Worm (Caenorhabditis elegans): Measurements from ENCODE around the gene clec-136.

clec-136 gene

ce11 chrII:4626606-4627005 lies 10.3 kb upstream of the clec-136 start, which contains the start of gene F35D11.1:
F35D11.1 (plus strand) TSS chrII:4626906.
- no peak for TF ChIP-seq unc-62 (GFP tag; optimal IDR thresholded peaks at IDR 0.05)
- no peak for TF ChIP-seq cnd-1 (tag; optimal IDR thresholded peaks at IDR 0.05)

- TF ChIP-seq ceh-39 (tag; optimal IDR thresholded peaks at IDR 0.05) (no peak), lsy-2 (tag; optimal IDR thresholded peaks at IDR 0.05) (no peak), nhr-28 (tag; optimal IDR thresholded peaks at IDR 0.05) (no peak), tbx-8 (GFP tag; optimal IDR thresholded peaks at IDR 0.05) (no peak), ztf-11 (tag; optimal IDR thresholded peaks at IDR 0.05) (no peak), unc-120 (tag; optimal IDR thresholded peaks at IDR 0.05; ENCODE audit: poor library complexity, severe bottlenecking) (no peak), drap-1 (GFP tag; optimal IDR thresholded peaks at IDR 0.05) (no peak), lin-13 (tag; optimal IDR thresholded peaks at IDR 0.05) (no peak), bed-3 (GFP tag; optimal IDR thresholded peaks at IDR 0.05) (no peak), ham-2 (GFP tag; optimal IDR thresholded peaks at IDR 0.05) (no peak), M03D4.4 (tag; optimal IDR thresholded peaks at IDR 0.05) (no peak), zip-8 (tag; optimal IDR thresholded peaks at IDR 0.05) (no peak), ces-1 (GFP tag; optimal IDR thresholded peaks at IDR 0.05) (no peak), hlh-1 (tag; optimal IDR thresholded peaks at IDR 0.05) (no peak), unc-39 (tag; optimal IDR thresholded peaks at IDR 0.05) (no peak)
Measured at ce11 chrII:4621650-4622049, 5.3 kb upstream of the clec-136 start, which contains the start of gene clec-139. clec-139 (minus strand) TSS chrII:4621750.

- no peak for TF ChIP-seq ham-2 (GFP tag; optimal IDR thresholded peaks at IDR 0.05)
Measured at ce11 chrII:4619700-4620099, 3.4 kb upstream of the clec-136 start, which contains the start of gene clec-138. clec-138 (minus strand) TSS chrII:4619800.

ce11 chrII:4617990-4618389 lies 1.6 kb upstream of the clec-136 start, which contains the start of gene clec-137:
clec-137 (minus strand) TSS chrII:4618090.
- TF ChIP-seq unc-39 (tag; optimal IDR thresholded peaks at IDR 0.05) (no peak), M03D4.4 (tag; optimal IDR thresholded peaks at IDR 0.05) (no peak), snpc-4 (tag; optimal IDR thresholded peaks at IDR 0.05) (no peak), ceh-39 (tag; optimal IDR thresholded peaks at IDR 0.05) (no peak)

- TF ChIP-seq snpc-4 (tag; optimal IDR thresholded peaks at IDR 0.05) (no peak), drap-1 (GFP tag; optimal IDR thresholded peaks at IDR 0.05) (no peak), unc-39 (tag; optimal IDR thresholded peaks at IDR 0.05) (no peak), cnd-1 (tag; optimal IDR thresholded peaks at IDR 0.05) (no peak)
Measured at ce11 chrII:4612694-4613093, 3.6 kb downstream of the clec-136 start, which contains the start of gene pqn-35. pqn-35 (plus strand) TSS chrII:4612994.

ce11 chrII:4608073-4608472 lies 8.3 kb downstream of the clec-136 start, which contains the start of gene F35D11.3:
F35D11.3 (plus strand) TSS chrII:4608372.
- TF ChIP-seq bed-3 (GFP tag; optimal IDR thresholded peaks at IDR 0.05): no peak
- TF ChIP-seq ces-1 (GFP tag; optimal IDR thresholded peaks at IDR 0.05): no peak
- TF ChIP-seq tbx-8 (GFP tag; optimal IDR thresholded peaks at IDR 0.05): no peak
- TF ChIP-seq flh-1 (GFP tag; optimal IDR thresholded peaks at IDR 0.05): no peak
- TF ChIP-seq blmp-1 (tag; optimal IDR thresholded peaks at IDR 0.05): no peak

- TF ChIP-seq nhr-12 (tag; optimal IDR thresholded peaks at IDR 0.05): no peak
- peak; percentile 35 for TF ChIP-seq ces-1 (GFP tag; optimal IDR thresholded peaks at IDR 0.05)
Measured at ce11 chrII:4606687-4607297, 9.6 kb downstream of the clec-136 start.

- no peak for TF ChIP-seq ztf-11 (tag; optimal IDR thresholded peaks at IDR 0.05)
- no peak for TF ChIP-seq snpc-4 (tag; optimal IDR thresholded peaks at IDR 0.05)
- no peak for TF ChIP-seq ces-1 (GFP tag; optimal IDR thresholded peaks at IDR 0.05)
- no peak for TF ChIP-seq nhr-12 (tag; optimal IDR thresholded peaks at IDR 0.05)
- TF ChIP-seq cnd-1 (tag; optimal IDR thresholded peaks at IDR 0.05): no peak
- TF ChIP-seq ceh-43 (GFP tag; optimal IDR thresholded peaks at IDR 0.05): no peak
- TF ChIP-seq sem-2 (GFP tag; optimal IDR thresholded peaks at IDR 0.05): no peak
- TF ChIP-seq blmp-1 (tag; optimal IDR thresholded peaks at IDR 0.05): no peak
- TF ChIP-seq lsy-2 (tag; optimal IDR thresholded peaks at IDR 0.05): no peak
- no peak for TF ChIP-seq nhr-2 (tag; optimal IDR thresholded peaks at IDR 0.05)
- TF ChIP-seq tbx-8 (GFP tag; optimal IDR thresholded peaks at IDR 0.05): no peak
- TF ChIP-seq zip-8 (tag; optimal IDR thresholded peaks at IDR 0.05): no peak
- TF ChIP-seq lin-13 (tag; optimal IDR thresholded peaks at IDR 0.05): no peak
- TF ChIP-seq bed-3 (GFP tag; optimal IDR thresholded peaks at IDR 0.05): no peak
Measured at ce11 chrII:4604680-4605079, 11.7 kb downstream of the clec-136 start.

All from whole organism, mixed stage, embryonic.